Worm (Caenorhabditis elegans) whole organism, early embryonic: ENCODE measurements around the gene twk-7.

Experiments
- B0310.2 ChIP-seq: sonication (generic microtip); optimal IDR thresholded peaks from 2 replicates; lab custom pipeline; 2016; ENCODE audit warnings: mild to moderate bottlenecking, missing genetic modification characterization, missing compliant biosample characterization
- F13C5.2 ChIP-seq: sonication (generic microtip); optimal IDR thresholded peaks from 2 replicates; lab custom pipeline; 2017; ENCODE audit warnings: mild to moderate bottlenecking, missing genetic modification characterization, inconsistent platforms, missing compliant biosample characterization
- aly-1 ChIP-seq: sonication (generic microtip); optimal IDR thresholded peaks from 2 replicates; lab custom pipeline; 2016; ENCODE audit warnings: missing genetic modification characterization, missing compliant biosample characterization
- ama-1 ChIP-seq: fragments of 150-350 bp; optimal IDR thresholded peaks from 2 replicates; lab custom pipeline; 2014
- ceh-13 ChIP-seq: fragments of 200-800 bp; sonication (Bioruptor generic); optimal IDR thresholded peaks from 2 replicates; lab custom pipeline; 2018; ENCODE audit warnings: mild to moderate bottlenecking, missing genetic modification characterization, missing compliant biosample characterization
- ceh-36 ChIP-seq: sonication (generic microtip); optimal IDR thresholded peaks from 2 replicates; lab custom pipeline; 2016; ENCODE audit warnings: missing genetic modification characterization, inconsistent platforms, missing compliant biosample characterization
- ets-7 ChIP-seq: sonication (generic microtip); optimal IDR thresholded peaks from 2 replicates; lab custom pipeline; 2016; ENCODE audit warnings: missing genotype, missing genetic modification characterization, missing compliant biosample characterization
- flt-1 ChIP-seq: fragments of 200-800 bp; sonication (Bioruptor generic); IDR thresholded peaks from 2 replicates; pipeline ENCODE4 v1.3.6; 2022; ENCODE audit warnings: missing genetic modification characterization, missing compliant biosample characterization
- hmbx-1 ChIP-seq: sonication (generic microtip); optimal IDR thresholded peaks from 2 replicates; lab custom pipeline; 2016; ENCODE audit warnings: mild to moderate bottlenecking, missing genetic modification characterization, missing compliant biosample characterization
- hmg-4 ChIP-seq: fragments of 200-800 bp; sonication (Bioruptor generic); optimal IDR thresholded peaks from 2 replicates; lab custom pipeline; 2018; ENCODE audit warnings: mild to moderate bottlenecking, missing genetic modification characterization, missing compliant biosample characterization
- hnd-1 ChIP-seq: sonication (generic microtip); optimal IDR thresholded peaks from 2 replicates; lab custom pipeline; 2016; ENCODE audit warnings: missing genetic modification characterization, missing compliant biosample characterization
- pes-1 ChIP-seq: fragments of 200-800 bp; sonication (Bioruptor generic); IDR thresholded peaks from 2 replicates; pipeline ENCODE4 v1.3.6; 2022; ENCODE audit warnings: missing genetic modification reagents, missing genetic modification characterization, missing compliant biosample characterization
- scrt-1 ChIP-seq: fragments of 200-800 bp; sonication (Bioruptor generic); IDR thresholded peaks from 2 replicates; pipeline ENCODE4 v1.3.6; 2022; ENCODE audit warnings: missing genetic modification characterization, missing compliant biosample characterization
- sea-1 ChIP-seq: fragments of 200-800 bp; sonication (Bioruptor generic); conservative IDR thresholded peaks from 2 replicates; pipeline ENCODE4 v1.3.6; 2022; ENCODE audit warnings: missing genetic modification characterization, missing compliant biosample characterization
- tbx-11 ChIP-seq: fragments of 200-800 bp; sonication (Bioruptor generic); IDR thresholded peaks from 2 replicates; pipeline ENCODE4 v1.3.6; 2022; ENCODE audit warnings: missing genetic modification characterization, missing compliant biosample characterization
- tbx-37 ChIP-seq: fragments of 200-800 bp; sonication (Bioruptor generic); conservative IDR thresholded peaks from 2 replicates; pipeline ENCODE4 v1.3.6; 2022; ENCODE audit warnings: missing genetic modification reagents, missing genetic modification characterization, missing compliant biosample characterization
- tra-4 ChIP-seq: sonication (generic microtip); optimal IDR thresholded peaks from 2 replicates; lab custom pipeline; 2017; ENCODE audit warnings: missing genetic modification characterization, missing compliant biosample characterization

twk-7 gene

ce11 chrIII:8652112-8652694 lies 8.7 kb upstream of the twk-7 start:
- no peak for TF ChIP-seq scrt-1 (GFP tag; lab: Robert Waterston, UW)
- no peak for TF ChIP-seq tra-4 (tag; lab: Kevin White, UChicago)
- TF ChIP-seq ama-1 (lab: Kevin White, UChicago), result no peak
- no peak for TF ChIP-seq pes-1 (GFP tag; lab: Robert Waterston, UW)
- no peak for TF ChIP-seq sea-1 (GFP tag; lab: Robert Waterston, UW)
- no peak for TF ChIP-seq tbx-37
- no peak for TF ChIP-seq hmbx-1
- no peak for TF ChIP-seq aly-1
- TF ChIP-seq hnd-1 (tag; lab: Kevin White, UChicago), result no peak
- no peak for TF ChIP-seq B0310.2 (tag; lab: Kevin White, UChicago)
- TF ChIP-seq flt-1 (GFP tag; lab: Robert Waterston, UW), result no peak

- TF ChIP-seq hmbx-1 (peak; percentile 48), scrt-1 (GFP tag; lab: Robert Waterston, UW) (peak; percentile 90), F13C5.2 (tag; lab: Kevin White, UChicago) (peak; percentile 87), tbx-37 (peak; percentile 80; the same call in 1 of the 2 replicates), ama-1 (lab: Kevin White, UChicago) (no peak), ceh-36 (tag; lab: Kevin White, UChicago) (peak; percentile 79), ets-7 (tag; lab: Kevin White, UChicago) (peak; percentile 58), aly-1 (peak; percentile 88), pes-1 (GFP tag; lab: Robert Waterston, UW) (peak; percentile 91), hmg-4 (GFP tag; lab: Kevin White, UChicago) (peak; percentile 85), sea-1 (GFP tag; lab: Robert Waterston, UW) (peak; percentile 89), tbx-11 (GFP tag; lab: Robert Waterston, UW) (peak; percentile 74), ceh-13 (GFP tag; lab: Kevin White, UChicago) (peak; percentile 69), B0310.2 (tag; lab: Kevin White, UChicago) (peak; percentile 45), hnd-1 (tag; lab: Kevin White, UChicago) (peak; percentile 60), tra-4 (tag; lab: Kevin White, UChicago) (peak; percentile 59), flt-1 (GFP tag; lab: Robert Waterston, UW) (peak; percentile 87)
These were observed 6.8 kb upstream of the twk-7 start, which contains the start of gene flp-23 for ce11 chrIII:8650235-8650817. TSS of gene flp-23 (plus strand) at chrIII:8650767.

ce11 chrIII:8648589-8648988 lies 5.0 kb upstream of the twk-7 start, which contains the start of gene F22B7.3:
TSS of gene F22B7.3 (plus strand) at chrIII:8648889.
- TF ChIP-seq aly-1 (no peak), B0310.2 (tag; lab: Kevin White, UChicago) (no peak), hnd-1 (tag; lab: Kevin White, UChicago) (no peak), scrt-1 (GFP tag; lab: Robert Waterston, UW) (no peak), tbx-37 (no peak), tra-4 (tag; lab: Kevin White, UChicago) (no peak), ceh-13 (GFP tag; lab: Kevin White, UChicago) (no peak), ceh-36 (tag; lab: Kevin White, UChicago) (no peak), flt-1 (GFP tag; lab: Robert Waterston, UW) (no peak), tbx-11 (GFP tag; lab: Robert Waterston, UW) (no peak), F13C5.2 (tag; lab: Kevin White, UChicago) (no peak), ets-7 (tag; lab: Kevin White, UChicago) (no peak), hmbx-1 (no peak), pes-1 (GFP tag; lab: Robert Waterston, UW) (no peak), ama-1 (lab: Kevin White, UChicago) (no peak), sea-1 (GFP tag; lab: Robert Waterston, UW) (no peak), hmg-4 (GFP tag; lab: Kevin White, UChicago) (no peak)

- TF ChIP-seq B0310.2 (tag; lab: Kevin White, UChicago) (no peak), ceh-13 (GFP tag; lab: Kevin White, UChicago) (no peak)
These were observed 2.5 kb upstream of the twk-7 start for ce11 chrIII:8646021-8646420.

- TF ChIP-seq scrt-1 (GFP tag; lab: Robert Waterston, UW), result peak; percentile 40; the same call in 1 of the 2 replicates
- no peak for TF ChIP-seq ets-7 (tag; lab: Kevin White, UChicago)
- TF ChIP-seq hmg-4 (GFP tag; lab: Kevin White, UChicago), result no peak
- TF ChIP-seq F13C5.2 (tag; lab: Kevin White, UChicago), result no peak
These were observed 4.2 kb downstream of the twk-7 start, which contains the start of gene fip-1 for ce11 chrIII:8639188-8639795. TSS of gene fip-1 (plus strand) at chrIII:8639745.

- TF ChIP-seq hnd-1 (tag; lab: Kevin White, UChicago) (no peak), ama-1 (lab: Kevin White, UChicago) (no peak), pes-1 (GFP tag; lab: Robert Waterston, UW) (no peak), ceh-36 (tag; lab: Kevin White, UChicago) (no peak), flt-1 (GFP tag; lab: Robert Waterston, UW) (no peak), tbx-11 (GFP tag; lab: Robert Waterston, UW) (no peak), ceh-13 (GFP tag; lab: Kevin White, UChicago) (no peak), hmg-4 (GFP tag; lab: Kevin White, UChicago) (no peak), hmbx-1 (no peak), ets-7 (tag; lab: Kevin White, UChicago) (no peak), scrt-1 (GFP tag; lab: Robert Waterston, UW) (no peak), B0310.2 (tag; lab: Kevin White, UChicago) (no peak), aly-1 (no peak), F13C5.2 (tag; lab: Kevin White, UChicago) (no peak), tra-4 (tag; lab: Kevin White, UChicago) (no peak)
These were observed 6.7 kb downstream of the twk-7 start for ce11 chrIII:8636803-8637202.
